Worm (Caenorhabditis elegans): ENCODE measurements around the gene T13C5.7.

DNA sequence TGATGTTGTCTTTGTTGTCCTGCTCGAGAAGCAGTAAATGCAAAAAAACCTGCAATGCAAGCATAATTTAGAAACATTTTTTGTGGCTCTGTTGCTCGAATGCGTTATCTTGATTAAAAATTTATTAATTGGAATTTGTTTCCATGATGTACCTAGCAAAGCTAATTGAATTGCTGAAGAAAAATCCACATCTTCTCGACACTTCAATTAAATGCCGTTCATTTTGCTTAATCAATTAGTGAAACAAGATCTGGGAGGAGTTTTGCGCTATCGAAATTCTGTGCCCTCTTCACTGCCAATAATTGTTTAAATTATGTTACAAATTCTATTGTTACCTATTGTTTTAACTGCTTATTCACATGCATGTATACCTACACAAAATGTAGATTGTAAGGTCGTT, 4.6 kb upstream of the T13C5.7 start, which contains the start of gene T25B2.3:
- TF ChIP-seq him-1 (tag; optimal IDR thresholded peaks at IDR 0.05) (no peak), dao-5 (tag; optimal IDR thresholded peaks at IDR 0.05) (no peak), W03F9.2 (tag; optimal IDR thresholded peaks at IDR 0.05) (no peak)

Data from whole organism, L4/young adult.